Worm (Caenorhabditis elegans): Measurements from ENCODE around the gene fbxb-84.

DNA sequence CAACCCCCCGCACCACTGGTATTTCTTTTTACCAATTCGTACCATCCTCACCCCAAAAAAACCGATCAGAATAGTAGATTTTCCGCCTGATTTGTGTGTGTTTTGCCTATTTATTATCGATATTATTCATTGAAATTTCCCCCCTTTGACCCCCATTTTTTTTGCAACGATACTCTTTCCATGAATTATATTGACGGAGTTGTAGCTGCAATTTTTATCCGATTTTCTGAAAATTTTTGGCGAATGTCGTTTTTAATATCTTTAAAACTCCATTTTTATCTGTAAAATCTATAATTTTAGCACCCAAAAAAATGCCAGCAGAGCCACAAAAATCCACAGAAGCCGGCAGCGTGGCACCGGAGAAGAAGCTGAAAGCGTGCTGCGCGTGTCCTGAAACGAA is 44.4 kb upstream of the fbxb-84 start, which contains the start of gene cox-17:
- TF ChIP-seq flt-1 (GFP tag; IDR thresholded peaks at IDR 0.05), result no peak
- TF ChIP-seq med-1 (GFP tag; optimal IDR thresholded peaks at IDR 0.05; ENCODE audit: insufficient read depth), result no peak
- no peak for TF ChIP-seq klf-2 (GFP tag; conservative IDR thresholded peaks at IDR 0.05)
- TF ChIP-seq ztf-29 (GFP tag; IDR thresholded peaks at IDR 0.05), result no peak

Data from whole organism, midembryonic.